Worm (Caenorhabditis elegans): ENCODE data around the gene sti-1.

sti-1 gene

DNA sequence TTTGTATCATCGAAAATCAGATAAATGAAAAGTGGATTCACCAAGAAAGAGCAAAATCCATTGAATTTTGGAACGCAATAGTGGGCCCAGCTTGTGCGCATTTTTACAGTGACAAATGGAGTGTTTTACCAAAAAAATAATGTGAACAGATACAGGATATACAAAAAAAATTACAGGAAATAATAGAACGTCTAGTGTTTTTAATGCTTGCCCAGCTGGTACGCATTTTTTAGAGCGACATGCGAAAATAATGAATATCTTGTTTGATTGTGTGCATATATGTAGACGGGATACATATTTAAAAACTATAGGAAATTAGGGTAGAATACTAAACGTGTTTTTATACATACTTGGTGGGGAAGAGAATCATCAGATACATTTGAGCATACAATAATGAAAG lies 37.1 kb upstream of the sti-1 start, which contains the start of gene srj-25:
Gene srj-25 (minus strand): TSS at position 101 of the 400 bp plus-strand sequence.
- no peak for TF ChIP-seq ztf-11 (tag; optimal IDR thresholded peaks at IDR 0.05)
- TF ChIP-seq alr-1 (tag; optimal IDR thresholded peaks at IDR 0.05; ENCODE audit: borderline replicate concordance), result no peak
- no peak for TF ChIP-seq lin-15B (tag; optimal IDR thresholded peaks at IDR 0.05)
- TF ChIP-seq mef-2 (tag; optimal IDR thresholded peaks at IDR 0.05), result no peak
- no peak for TF ChIP-seq irx-1 (tag; optimal IDR thresholded peaks at IDR 0.05)
- no peak for TF ChIP-seq pqm-1 (tag; optimal IDR thresholded peaks at IDR 0.05)
- TF ChIP-seq nhr-71 (tag; optimal IDR thresholded peaks at IDR 0.05), result no peak
- no peak for TF ChIP-seq nhr-28 (tag; optimal IDR thresholded peaks at IDR 0.05)
- no peak for TF ChIP-seq egl-27 (tag; optimal IDR thresholded peaks at IDR 0.05)
- no peak for TF ChIP-seq fkh-10 (GFP tag; optimal IDR thresholded peaks at IDR 0.05)

DNA sequence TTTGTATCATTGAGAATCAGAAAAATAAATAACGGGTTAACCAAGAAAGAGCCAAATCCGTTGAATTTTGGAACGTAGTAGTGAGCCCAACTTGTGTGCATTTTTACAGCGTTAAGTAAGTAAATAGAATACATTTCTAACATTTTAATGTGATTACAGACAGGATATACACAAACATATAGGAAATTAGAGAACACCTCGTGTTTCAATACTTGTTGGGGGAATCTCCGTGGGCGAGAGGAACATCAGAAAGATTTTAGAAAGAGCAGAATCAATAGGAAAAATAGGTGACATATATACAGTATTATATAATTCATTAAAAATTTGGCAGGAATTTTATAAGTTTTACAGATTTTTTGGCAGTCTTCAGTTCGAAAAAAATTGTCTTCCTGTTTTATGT lies 34.5 kb upstream of the sti-1 start, which contains the start of gene srj-24:
Gene srj-24 (minus strand): TSS at position 101 of the 400 bp plus-strand sequence.
- no peak for TF ChIP-seq ceh-63 (GFP tag; optimal IDR thresholded peaks at IDR 0.05)
- no peak for TF ChIP-seq C04F5.9 (tag; optimal IDR thresholded peaks at IDR 0.05)
- TF ChIP-seq nhr-47 (tag; optimal IDR thresholded peaks at IDR 0.05), result no peak
- TF ChIP-seq hlh-17 (GFP tag; optimal IDR thresholded peaks at IDR 0.05; ENCODE audit: borderline replicate concordance), result no peak
- no peak for TF ChIP-seq lin-15B (tag; optimal IDR thresholded peaks at IDR 0.05)
- TF ChIP-seq lir-3 (tag; optimal IDR thresholded peaks at IDR 0.05; ENCODE audit: poor library complexity), result no peak
- TF ChIP-seq elt-2 (tag; optimal IDR thresholded peaks at IDR 0.05), result no peak
- no peak for TF ChIP-seq lin-14 (GFP tag; optimal IDR thresholded peaks at IDR 0.05)
- TF ChIP-seq blmp-1 (tag; optimal IDR thresholded peaks at IDR 0.05), result no peak
- TF ChIP-seq mab-9 (GFP tag; IDR thresholded peaks at IDR 0.05), result no peak

DNA sequence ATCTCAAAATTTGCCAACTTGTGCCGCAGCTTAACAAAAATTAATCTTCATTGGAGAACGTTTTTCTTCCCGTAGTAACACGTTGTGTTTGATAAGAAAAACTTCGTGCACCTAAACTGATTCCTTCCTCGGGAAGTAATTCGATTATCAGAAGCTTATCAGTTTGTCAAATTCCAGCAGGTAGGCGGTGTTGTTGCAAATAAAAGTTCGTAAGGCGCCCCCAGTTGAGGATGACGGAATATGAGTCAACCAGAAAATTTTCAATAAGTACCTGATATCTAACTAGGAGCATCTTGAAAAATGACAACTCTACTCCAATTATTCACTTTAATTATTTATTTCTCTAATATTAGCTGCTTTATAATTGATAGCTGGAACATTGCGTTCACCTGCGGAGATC lies 31.5 kb upstream of the sti-1 start, which contains the start of gene C05E4.7:
Gene C05E4.7 (plus strand): TSS at position 301 of the 400 bp plus-strand sequence.
- TF ChIP-seq mep-1 (tag; optimal IDR thresholded peaks at IDR 0.05), result no peak
- no peak for TF ChIP-seq ceh-90 (tag; optimal IDR thresholded peaks at IDR 0.05)
- no peak for TF ChIP-seq lsy-2 (tag; optimal IDR thresholded peaks at IDR 0.05)
- TF ChIP-seq efl-1 (optimal IDR thresholded peaks at IDR 0.05), result no peak
- peak in 1 of 2 experiments; percentile 32 for TF ChIP-seq efl-1 (GFP tag; optimal IDR thresholded peaks at IDR 0.05 in 1 of 2)

DNA sequence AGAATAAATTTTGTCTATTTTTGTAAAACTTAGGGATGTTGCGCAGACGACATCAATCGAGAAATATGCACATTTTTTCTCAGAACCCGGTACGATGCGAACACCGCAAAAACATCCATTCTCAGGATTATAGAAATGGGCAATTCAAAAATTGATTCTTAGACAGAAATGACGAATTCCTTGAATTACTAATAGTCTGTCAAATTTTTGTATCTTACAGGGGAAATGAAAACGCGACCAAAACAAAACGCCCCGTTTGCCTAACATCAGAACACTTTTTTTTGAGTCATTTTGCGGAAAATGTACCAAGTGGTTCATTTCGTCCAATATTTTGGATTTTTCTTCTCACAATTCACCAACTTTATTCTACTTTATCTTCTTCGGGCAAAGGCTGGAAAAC lies 30.0 kb upstream of the sti-1 start, which contains the start of gene str-134:
Gene str-134 (plus strand): TSS at position 301 of the 400 bp plus-strand sequence.
- no peak for TF ChIP-seq unc-86 (tag; optimal IDR thresholded peaks at IDR 0.05)
- no peak for TF ChIP-seq hlh-17 (GFP tag; optimal IDR thresholded peaks at IDR 0.05; ENCODE audit: borderline replicate concordance)
- no peak for TF ChIP-seq ztf-4 (tag; optimal IDR thresholded peaks at IDR 0.05)
- TF ChIP-seq ceh-63 (GFP tag; optimal IDR thresholded peaks at IDR 0.05), result no peak
- no peak for TF ChIP-seq mab-9 (GFP tag; IDR thresholded peaks at IDR 0.05)
- no peak for TF ChIP-seq nhr-77 (tag; optimal IDR thresholded peaks at IDR 0.05)
- no peak for TF ChIP-seq F16B12.6 (tag; optimal IDR thresholded peaks at IDR 0.05)
- no peak for TF ChIP-seq ama-1 (optimal IDR thresholded peaks at IDR 0.05)
- TF ChIP-seq irx-1 (tag; optimal IDR thresholded peaks at IDR 0.05), result no peak
- TF ChIP-seq vab-15 (tag; optimal IDR thresholded peaks at IDR 0.05), result no peak
- no peak for TF ChIP-seq nhr-47 (tag; optimal IDR thresholded peaks at IDR 0.05)
- TF ChIP-seq nhr-90 (tag; optimal IDR thresholded peaks at IDR 0.05; ENCODE audit: poor library complexity), result no peak
- TF ChIP-seq ets-5 (GFP tag; IDR thresholded peaks at IDR 0.05), result no peak
- no peak for TF ChIP-seq mep-1 (tag; optimal IDR thresholded peaks at IDR 0.05)
- TF ChIP-seq fkh-4 (tag; optimal IDR thresholded peaks at IDR 0.05; ENCODE audit: borderline replicate concordance), result no peak
- TF ChIP-seq nhr-84 (tag; optimal IDR thresholded peaks at IDR 0.05), result no peak
- no peak for TF ChIP-seq elt-2 (tag; optimal IDR thresholded peaks at IDR 0.05)
- no peak for TF ChIP-seq snpc-4 (tag; optimal IDR thresholded peaks at IDR 0.05)
- no peak for TF ChIP-seq jun-1 (tag; optimal IDR thresholded peaks at IDR 0.05)
